Worm (Caenorhabditis elegans): ENCODE results near the gene F48E8.4.

DNA sequence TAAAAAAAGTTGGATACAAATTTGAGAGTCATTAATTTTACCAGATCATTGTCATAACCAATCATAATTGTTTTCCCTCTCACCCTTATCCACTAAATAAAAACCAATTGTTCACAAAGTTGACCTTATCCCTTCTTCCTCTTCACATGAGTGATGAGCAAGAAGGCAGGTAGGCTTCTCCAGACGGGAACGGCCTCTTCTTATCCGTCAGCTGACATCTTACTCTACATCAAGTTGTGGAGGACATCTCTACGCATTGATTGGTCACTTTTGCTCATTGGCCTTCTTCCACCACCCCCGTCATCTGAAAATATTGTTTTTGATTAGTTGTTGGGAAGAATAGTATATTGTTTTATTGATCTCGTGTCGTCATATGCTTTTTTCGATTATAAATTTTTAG is 33.0 kb downstream of the F48E8.4 start:
- TF ChIP-seq F57C9.4 (tag; optimal IDR thresholded peaks at IDR 0.05) (no peak), unc-130 (GFP tag; optimal IDR thresholded peaks at IDR 0.05) (no peak), C17E4.6 (GFP tag; IDR thresholded peaks at IDR 0.05) (no peak), C06A6.2 (GFP tag; conservative IDR thresholded peaks at IDR 0.05) (no peak), attf-6 (GFP tag; IDR thresholded peaks at IDR 0.05) (no peak), dpl-1 (GFP tag; optimal IDR thresholded peaks at IDR 0.05) (no peak)
